Worm (Caenorhabditis elegans): Measurements from ENCODE around the gene fut-5.

fut-5 gene

ce11 chrII:4655834-4656233 lies 11.6 kb downstream of the fut-5 start, which contains the start of gene fut-6:
Gene fut-6, minus strand, starts transcription at chrII:4655934.
- no peak for TF ChIP-seq fkh-10 (GFP tag; optimal IDR thresholded peaks at IDR 0.05)
- no peak for TF ChIP-seq ahr-1 (tag; optimal IDR thresholded peaks at IDR 0.05)
- no peak for TF ChIP-seq tbx-2 (tag; optimal IDR thresholded peaks at IDR 0.05)
- TF ChIP-seq hlh-8 (tag; optimal IDR thresholded peaks at IDR 0.05): no peak
- TF ChIP-seq ceh-22 (tag; optimal IDR thresholded peaks at IDR 0.05): no peak
- no peak for TF ChIP-seq ceh-9 (tag; optimal IDR thresholded peaks at IDR 0.05)
- no peak for TF ChIP-seq pha-2 (tag; optimal IDR thresholded peaks at IDR 0.05)
- TF ChIP-seq pag-3 (tag; optimal IDR thresholded peaks at IDR 0.05; ENCODE audit: borderline replicate concordance): no peak
- no peak for TF ChIP-seq ceh-24 (tag; optimal IDR thresholded peaks at IDR 0.05)
- TF ChIP-seq ceh-45 (GFP tag; IDR thresholded peaks at IDR 0.05): no peak
- no peak for TF ChIP-seq C38D4.7 (GFP tag; optimal IDR thresholded peaks at IDR 0.05)
- TF ChIP-seq ama-1 (optimal IDR thresholded peaks at IDR 0.05): no peak

ce11 chrII:4650072-4650471 lies 17.4 kb downstream of the fut-5 start:
- no peak for TF ChIP-seq sox-4 (tag; optimal IDR thresholded peaks at IDR 0.05)
- TF ChIP-seq pax-1 (tag; optimal IDR thresholded peaks at IDR 0.05): peak; percentile 8
- no peak for TF ChIP-seq fkh-6 (tag; optimal IDR thresholded peaks at IDR 0.05)
- no peak for TF ChIP-seq dve-1 (tag; optimal IDR thresholded peaks at IDR 0.05)

ce11 chrII:4648785-4649184 lies 18.7 kb downstream of the fut-5 start, which contains the start of gene lgc-27:
Gene lgc-27, plus strand, starts transcription at chrII:4649085.
- TF ChIP-seq tbx-2 (tag; optimal IDR thresholded peaks at IDR 0.05): peak; percentile 44
- no peak for TF ChIP-seq lin-11 (tag; optimal IDR thresholded peaks at IDR 0.05)

- no peak for TF ChIP-seq gmeb-2 (tag; optimal IDR thresholded peaks at IDR 0.05)
- TF ChIP-seq dmd-4 (tag; optimal IDR thresholded peaks at IDR 0.05; ENCODE audit: borderline replicate concordance): no peak
- no peak for TF ChIP-seq elt-2 (tag; optimal IDR thresholded peaks at IDR 0.05)
- TF ChIP-seq tbx-2 (tag; optimal IDR thresholded peaks at IDR 0.05): no peak
- TF ChIP-seq K02D7.2 (tag; optimal IDR thresholded peaks at IDR 0.05): no peak
- TF ChIP-seq C08G9.2 (tag; optimal IDR thresholded peaks at IDR 0.05): no peak
- TF ChIP-seq ref-2 (tag; optimal IDR thresholded peaks at IDR 0.05): peak; percentile 22
- TF ChIP-seq lin-11 (tag; optimal IDR thresholded peaks at IDR 0.05): no peak
- TF ChIP-seq nhr-232 (tag; optimal IDR thresholded peaks at IDR 0.05): no peak
- TF ChIP-seq pag-3 (tag; optimal IDR thresholded peaks at IDR 0.05; ENCODE audit: borderline replicate concordance): no peak
- no peak for TF ChIP-seq fkh-10 (GFP tag; optimal IDR thresholded peaks at IDR 0.05)
- TF ChIP-seq zip-5 (tag; optimal IDR thresholded peaks at IDR 0.05): no peak
- TF ChIP-seq nfya-1 (tag; optimal IDR thresholded peaks at IDR 0.05): peak; percentile 38
- no peak for TF ChIP-seq ceh-24 (tag; optimal IDR thresholded peaks at IDR 0.05)
- TF ChIP-seq pros-1 (tag; optimal IDR thresholded peaks at IDR 0.05): no peak
- no peak for TF ChIP-seq fkh-6 (tag; optimal IDR thresholded peaks at IDR 0.05)
Observed at ce11 chrII:4640748-4641147, 26.7 kb downstream of the fut-5 start.

DNA sequence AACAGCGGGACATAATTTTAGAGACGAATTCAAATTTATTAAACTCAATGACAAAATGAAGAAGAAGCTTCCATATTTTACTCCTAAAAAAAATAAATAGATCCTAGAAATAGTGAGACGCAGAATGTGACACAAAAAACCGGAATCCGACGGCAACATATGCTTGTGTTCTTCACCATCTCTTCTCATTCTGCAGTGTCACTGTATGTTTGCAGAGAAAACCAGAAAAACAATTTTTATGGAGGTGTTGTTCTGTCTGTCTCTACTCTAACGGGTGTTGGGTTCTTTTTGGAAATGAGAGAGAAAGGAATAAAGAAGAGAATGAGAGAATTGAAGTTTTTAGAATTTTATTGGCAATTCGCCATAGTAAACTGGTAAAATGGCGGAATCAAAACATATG lies 28.6 kb downstream of the fut-5 start:
- no peak for TF ChIP-seq ceh-48 (tag; optimal IDR thresholded peaks at IDR 0.05)
- no peak for TF ChIP-seq ceh-9 (tag; optimal IDR thresholded peaks at IDR 0.05)

- TF ChIP-seq lim-6 (tag; optimal IDR thresholded peaks at IDR 0.05) (no peak), ceh-48 (tag; optimal IDR thresholded peaks at IDR 0.05) (no peak), unc-55 (GFP tag; optimal IDR thresholded peaks at IDR 0.05) (no peak), pros-1 (tag; optimal IDR thresholded peaks at IDR 0.05) (no peak), fkh-6 (tag; optimal IDR thresholded peaks at IDR 0.05) (no peak), sox-4 (tag; optimal IDR thresholded peaks at IDR 0.05) (no peak), elt-2 (tag; optimal IDR thresholded peaks at IDR 0.05) (no peak), pax-1 (tag; optimal IDR thresholded peaks at IDR 0.05) (no peak), ceh-30 (tag; optimal IDR thresholded peaks at IDR 0.05) (no peak), ama-1 (optimal IDR thresholded peaks at IDR 0.05) (no peak), hlh-13 (GFP tag; optimal IDR thresholded peaks at IDR 0.05) (no peak), ceh-9 (tag; optimal IDR thresholded peaks at IDR 0.05) (no peak), lin-11 (tag; optimal IDR thresholded peaks at IDR 0.05) (no peak), ceh-2 (tag; optimal IDR thresholded peaks at IDR 0.05) (no peak), K09A11.1 (tag; optimal IDR thresholded peaks at IDR 0.05; ENCODE audit: insufficient read depth) (no peak), ceh-24 (tag; optimal IDR thresholded peaks at IDR 0.05) (no peak), hlh-6 (tag; optimal IDR thresholded peaks at IDR 0.05) (no peak), ceh-34 (tag; optimal IDR thresholded peaks at IDR 0.05) (no peak), tbx-2 (tag; optimal IDR thresholded peaks at IDR 0.05) (no peak)
Observed at ce11 chrII:4638241-4638640, 29.2 kb downstream of the fut-5 start, which contains the start of gene che-10. Gene che-10, minus strand, starts transcription at chrII:4638341.

Measured in whole organism, late embryonic.